Fruit fly (Drosophila melanogaster) whole organism, prepupa: ENCODE results near the gene Nepl12.

Experiments used
- Blimp-1 ChIP-seq: fragments of 200-800 bp; sonication (Bioruptor generic); optimal IDR thresholded peaks from 3 replicates; lab custom pipeline; 2017; ENCODE audit warnings: missing biosample characterization, missing genetic modification characterization, mild to moderate bottlenecking, moderate library complexity, missing genetic modification reagents
- CG10631 ChIP-seq: fragments of 200-800 bp; sonication (Bioruptor generic); optimal IDR thresholded peaks from 2 replicates; lab custom pipeline; 2016; ENCODE audit warnings: missing biosample characterization, missing genetic modification characterization
- CG10669 ChIP-seq: fragments of 200-800 bp; sonication (Bioruptor generic); optimal IDR thresholded peaks from 3 replicates; lab custom pipeline; 2018; ENCODE audit warnings: missing biosample characterization, mild to moderate bottlenecking, missing genetic modification characterization, moderate library complexity
- CG11294 ChIP-seq: fragments of 200-800 bp; sonication (Bioruptor generic); IDR thresholded peaks from 2 replicates; pipeline ENCODE4 v1.3.6; 2022; ENCODE audit warnings: missing biosample characterization, missing genetic modification characterization
- CG11762 ChIP-seq: fragments of 200-800 bp; sonication (Bioruptor generic); optimal IDR thresholded peaks from 3 replicates; lab custom pipeline; 2016; ENCODE audit warnings: missing biosample characterization, missing genetic modification characterization; ENCODE audit not compliant: insufficient read depth
- CG11902 ChIP-seq: fragments of 200-800 bp; sonication (Bioruptor generic); optimal IDR thresholded peaks from 3 replicates; lab custom pipeline; 2016; ENCODE audit warnings: missing biosample characterization, missing genetic modification characterization
- CG15336 ChIP-seq: fragments of 200-800 bp; sonication (Bioruptor generic); IDR thresholded peaks from 2 replicates; pipeline ENCODE4 v1.3.6; 2022; ENCODE audit warnings: missing biosample characterization, missing genetic modification characterization
- CG1621 ChIP-seq: fragments of 200-800 bp; sonication (Bioruptor generic); optimal IDR thresholded peaks from 3 replicates; lab custom pipeline; 2018; ENCODE audit warnings: missing biosample characterization, mild to moderate bottlenecking, missing genetic modification characterization
- CG16779 ChIP-seq: fragments of 200-800 bp; sonication (Bioruptor generic); optimal IDR thresholded peaks from 3 replicates; lab custom pipeline; 2017; ENCODE audit warnings: missing biosample characterization, mild to moderate bottlenecking, missing genetic modification characterization
- CG3032 ChIP-seq: fragments of 200-800 bp; optimal IDR thresholded peaks from 2 replicates; lab custom pipeline; 2019; ENCODE audit warnings: missing biosample characterization, mild to moderate bottlenecking, missing genetic modification characterization, moderate library complexity
- CG31627 ChIP-seq: fragments of 200-800 bp; sonication (Bioruptor generic); optimal IDR thresholded peaks from 3 replicates; lab custom pipeline; 2016; ENCODE audit warnings: missing biosample characterization, missing genetic modification characterization
- CG32006 ChIP-seq: fragments of 200-800 bp; sonication (Bioruptor generic); optimal IDR thresholded peaks from 3 replicates; lab custom pipeline; 2017; ENCODE audit warnings: missing biosample characterization, mild to moderate bottlenecking, missing genetic modification characterization
- CG34406 ChIP-seq: fragments of 200-800 bp; sonication (Bioruptor generic); optimal IDR thresholded peaks from 3 replicates; lab custom pipeline; 2016; ENCODE audit warnings: missing biosample characterization, missing genetic modification characterization
- CG3919 ChIP-seq: fragments of 200-800 bp; sonication (Bioruptor generic); optimal IDR thresholded peaks from 3 replicates; lab custom pipeline; 2016; ENCODE audit warnings: missing biosample characterization, missing genetic modification characterization
- CG6163 ChIP-seq: fragments of 200-800 bp; sonication (Bioruptor generic); IDR thresholded peaks from 3 replicates; pipeline ENCODE4 v1.3.6; 2022; ENCODE audit warnings: missing biosample characterization, missing genetic modification characterization
- CG6276 ChIP-seq: fragments of 200-800 bp; sonication (Bioruptor generic); optimal IDR thresholded peaks from 2 replicates; lab custom pipeline; 2017; ENCODE audit warnings: missing biosample characterization, mild to moderate bottlenecking, missing genetic modification characterization
- CG6792 ChIP-seq: fragments of 200-800 bp; sonication (Bioruptor generic); optimal IDR thresholded peaks from 3 replicates; lab custom pipeline; 2016; ENCODE audit warnings: missing biosample characterization, missing genetic modification characterization
- CG6808 ChIP-seq: fragments of 200-800 bp; sonication (Bioruptor generic); optimal IDR thresholded peaks from 3 replicates; lab custom pipeline; 2017; ENCODE audit warnings: missing biosample characterization, missing genetic modification characterization, mild to moderate bottlenecking, moderate library complexity, missing genetic modification reagents
- CG6854 ChIP-seq: fragments of 200-800 bp; sonication (Bioruptor generic); optimal IDR thresholded peaks from 2 replicates; lab custom pipeline; 2017; ENCODE audit warnings: missing biosample characterization, mild to moderate bottlenecking, missing genetic modification characterization
- CG7368 ChIP-seq: fragments of 200-800 bp; sonication (Bioruptor generic); optimal IDR thresholded peaks from 3 replicates; lab custom pipeline; 2016; ENCODE audit warnings: missing biosample characterization, missing genetic modification characterization
- CG8119 ChIP-seq: fragments of 200-800 bp; sonication (Bioruptor generic); IDR thresholded peaks from 3 replicates; pipeline ENCODE4 v1.3.6; 2022; ENCODE audit warnings: missing biosample characterization, missing genetic modification characterization
- CG8632 ChIP-seq: fragments of 200-800 bp; sonication (Bioruptor generic); optimal IDR thresholded peaks from 3 replicates; lab custom pipeline; 2016; ENCODE audit warnings: missing biosample characterization, missing genetic modification characterization
- Eip78C ChIP-seq: fragments of 200-800 bp; sonication (Bioruptor generic); peaks from one replicate; lab custom pipeline; 2016; ENCODE audit warnings: missing biosample characterization, missing genetic modification characterization
- Eip93F ChIP-seq: fragments of 200-800 bp; sonication (Bioruptor generic); optimal IDR thresholded peaks from 2 replicates; lab custom pipeline; 2016; ENCODE audit warnings: missing biosample characterization, mild to moderate bottlenecking, missing genetic modification characterization
- Ets21C ChIP-seq: fragments of 200-800 bp; sonication (Bioruptor generic); optimal IDR thresholded peaks from 3 replicates; lab custom pipeline; 2016; ENCODE audit warnings: missing biosample characterization, missing genetic modification characterization
- Ets96B ChIP-seq: fragments of 200-800 bp; optimal IDR thresholded peaks from 2 replicates; lab custom pipeline; 2019; ENCODE audit warnings: missing biosample characterization, mild to moderate bottlenecking, missing genetic modification characterization, moderate library complexity
- Gug ChIP-seq: fragments of 200-800 bp; sonication (Bioruptor generic); IDR thresholded peaks from 2 replicates; pipeline ENCODE4 v1.3.6; 2022; ENCODE audit warnings: missing biosample characterization, missing genetic modification characterization
- Hr38 ChIP-seq: sonication (Bioruptor generic); optimal IDR thresholded peaks from 2 replicates; lab custom pipeline; 2016; ENCODE audit warnings: missing biosample characterization, missing genetic modification characterization
- Hr39 ChIP-seq: fragments of 200-800 bp; sonication (Bioruptor generic); optimal IDR thresholded peaks from 2 replicates; lab custom pipeline; 2016; ENCODE audit warnings: missing biosample characterization, missing genetic modification characterization
- Lpt ChIP-seq: fragments of 200-800 bp; sonication (Bioruptor generic); optimal IDR thresholded peaks from 3 replicates; lab custom pipeline; 2016; ENCODE audit warnings: missing biosample characterization, missing genetic modification characterization
- Met ChIP-seq: fragments of 200-800 bp; sonication (Bioruptor generic); optimal IDR thresholded peaks from 3 replicates; lab custom pipeline; 2016; ENCODE audit warnings: missing biosample characterization, missing genetic modification characterization
- OdsH ChIP-seq: fragments of 200-800 bp; sonication (Bioruptor generic); optimal IDR thresholded peaks from 3 replicates; lab custom pipeline; 2016; ENCODE audit warnings: missing biosample characterization, missing genetic modification characterization
- Smox ChIP-seq: fragments of 200-800 bp; sonication (Bioruptor generic); optimal IDR thresholded peaks from 3 replicates; lab custom pipeline; 2016; ENCODE audit warnings: missing biosample characterization, missing genetic modification characterization
- Sox102F ChIP-seq: fragments of 200-800 bp; sonication (Bioruptor generic); optimal IDR thresholded peaks from 2 replicates; lab custom pipeline; 2016; ENCODE audit warnings: missing biosample characterization, mild to moderate bottlenecking, missing genetic modification characterization
- Sox14 ChIP-seq: fragments of 200-800 bp; sonication (Bioruptor generic); optimal IDR thresholded peaks from 3 replicates; lab custom pipeline; 2016; ENCODE audit warnings: missing biosample characterization, missing genetic modification characterization
- Sox15 ChIP-seq: fragments of 200-800 bp; sonication (Bioruptor generic); optimal IDR thresholded peaks from 3 replicates; lab custom pipeline; 2016; ENCODE audit warnings: missing biosample characterization, missing genetic modification characterization
- achi ChIP-seq: fragments of 200-800 bp; sonication (Bioruptor generic); optimal IDR thresholded peaks from 3 replicates; lab custom pipeline; 2016; ENCODE audit warnings: missing biosample characterization, missing genetic modification characterization
- cyc ChIP-seq: fragments of 200-800 bp; sonication (Bioruptor generic); optimal IDR thresholded peaks from 3 replicates; lab custom pipeline; 2016; ENCODE audit warnings: missing biosample characterization, missing genetic modification characterization
- dac ChIP-seq: fragments of 200-800 bp; sonication (Bioruptor generic); optimal IDR thresholded peaks from 2 replicates; lab custom pipeline; 2017; ENCODE audit warnings: missing biosample characterization, mild to moderate bottlenecking, missing genetic modification characterization
- dsx ChIP-seq: fragments of 200-800 bp; optimal IDR thresholded peaks from 3 replicates; lab custom pipeline; 2019; ENCODE audit warnings: missing biosample characterization, mild to moderate bottlenecking, missing genetic modification characterization, moderate library complexity; ENCODE audit not compliant: poor library complexity, severe bottlenecking
- esn ChIP-seq: fragments of 200-800 bp; sonication (Bioruptor generic); optimal IDR thresholded peaks from 2 replicates; lab custom pipeline; 2016; ENCODE audit warnings: missing biosample characterization, mild to moderate bottlenecking, missing genetic modification characterization, moderate library complexity
- fd59A ChIP-seq: fragments of 200-800 bp; sonication (Bioruptor generic); optimal IDR thresholded peaks from 2 replicates; lab custom pipeline; 2017; ENCODE audit warnings: missing biosample characterization, mild to moderate bottlenecking, missing genetic modification characterization, missing genetic modification reagents
- fd85E ChIP-seq: fragments of 200-800 bp; sonication (Bioruptor generic); optimal IDR thresholded peaks from 3 replicates; lab custom pipeline; 2016; ENCODE audit warnings: missing biosample characterization, missing genetic modification characterization
- fkh ChIP-seq: fragments of 200-800 bp; sonication (Bioruptor generic); optimal IDR thresholded peaks from 3 replicates; lab custom pipeline; 2017; ENCODE audit warnings: missing biosample characterization, mild to moderate bottlenecking, missing genetic modification characterization, moderate library complexity
- lz ChIP-seq: fragments of 200-800 bp; sonication (Bioruptor generic); optimal IDR thresholded peaks from 3 replicates; lab custom pipeline; 2016; ENCODE audit warnings: missing biosample characterization, missing genetic modification characterization
- net ChIP-seq: fragments of 200-800 bp; sonication (Bioruptor generic); optimal IDR thresholded peaks from 3 replicates; lab custom pipeline; 2016; ENCODE audit warnings: missing biosample characterization, missing genetic modification characterization
- pdm3 ChIP-seq: fragments of 200-800 bp; sonication (Bioruptor generic); optimal IDR thresholded peaks from 3 replicates; lab custom pipeline; 2016; ENCODE audit warnings: missing biosample characterization, missing genetic modification characterization
- salr ChIP-seq, 2 experiments: fragments of 200-800 bp; sonication (Bioruptor generic); optimal IDR thresholded peaks; 3 replicates each; lab custom pipeline; 2016 to 2018; ENCODE audit warnings: missing biosample characterization in 2 of 2, missing genetic modification characterization in 2 of 2, mild to moderate bottlenecking in 1 of 2
- spab ChIP-seq: fragments of 200-800 bp; sonication (Bioruptor generic); optimal IDR thresholded peaks from 2 replicates; lab custom pipeline; 2017; ENCODE audit warnings: missing biosample characterization, mild to moderate bottlenecking, missing genetic modification characterization, missing genetic modification reagents
- ss ChIP-seq, 2 experiments: fragments of 200-800 bp; sonication (Bioruptor generic); optimal IDR thresholded peaks; 2 replicates in 1 of 2; 3 replicates in 1 of 2; lab custom pipeline; 2017 to 2018; ENCODE audit warnings: mild to moderate bottlenecking in 2 of 2, missing biosample characterization in 2 of 2, missing genetic modification characterization in 2 of 2, moderate library complexity in 1 of 2
- svp ChIP-seq: fragments of 200-800 bp; sonication (Bioruptor generic); peaks from one replicate; lab custom pipeline; 2016; ENCODE audit warnings: missing biosample characterization, missing genetic modification characterization
- topi ChIP-seq: fragments of 200-800 bp; sonication (Bioruptor generic); optimal IDR thresholded peaks from 3 replicates; lab custom pipeline; 2016; ENCODE audit warnings: missing biosample characterization, missing genetic modification characterization
- vri ChIP-seq: fragments of 200-800 bp; sonication (Bioruptor generic); optimal IDR thresholded peaks from 3 replicates; lab custom pipeline; 2016; ENCODE audit warnings: missing biosample characterization, mild to moderate bottlenecking, missing genetic modification characterization

The Nepl12 gene

DNA sequence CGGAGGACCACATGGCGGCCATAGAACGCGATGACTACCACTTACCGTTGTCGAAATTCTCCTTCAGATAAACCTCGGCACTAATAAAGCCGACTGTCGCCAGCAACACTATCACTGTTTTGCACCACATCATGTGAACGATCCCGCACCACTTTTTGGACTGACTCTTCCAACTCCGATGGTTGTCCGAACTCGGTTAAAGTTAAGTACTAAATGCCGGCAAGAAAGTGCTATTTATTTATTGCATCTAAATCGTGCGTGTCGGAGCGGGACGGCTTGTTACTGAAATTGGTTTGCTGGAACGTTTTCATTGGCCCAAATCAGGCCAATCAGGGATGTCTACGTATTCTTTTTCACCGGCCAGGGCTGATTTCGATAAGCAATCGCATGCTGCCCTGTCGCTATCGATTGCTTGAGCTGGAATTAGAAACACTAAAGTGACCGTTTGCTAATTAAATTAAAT lies 44.7 kb upstream of the Nepl12 start, which contains the start of gene Calr:
Gene Calr, minus strand, starts transcription at position 219 of the 463 bp plus-strand sequence.
- TF ChIP-seq Hr38 (GFP tag; lab: Kevin White, UChicago) (no peak), CG6854 (peak; percentile 85), esn (GFP tag; lab: Kevin White, UChicago) (peak; percentile 47), CG8632 (GFP tag; lab: Kevin White, UChicago) (no peak), salr (GFP tag; optimal IDR thresholded peaks at IDR 0.05; lab: Kevin White, UChicago) (no peak), CG32006 (no peak), Sox102F (GFP tag; lab: Kevin White, UChicago) (no peak), CG6276 (GFP tag; lab: Kevin White, UChicago) (no peak), CG11902 (GFP tag; lab: Kevin White, UChicago) (no peak), svp (GFP tag; lab: Kevin White, UChicago) (peak; percentile 89), CG10631 (GFP tag; lab: Kevin White, UChicago) (no peak), CG7368 (GFP tag; lab: Kevin White, UChicago) (peak; percentile 2), pdm3 (GFP tag; lab: Kevin White, UChicago) (no peak), achi (GFP tag; lab: Kevin White, UChicago) (no peak), Blimp-1 (GFP tag; lab: Kevin White, UChicago) (no peak), cyc (no peak), fd85E (GFP tag; lab: Kevin White, UChicago) (no peak), Lpt (GFP tag; lab: Kevin White, UChicago) (no peak), CG1621 (tag; lab: Kevin White, UChicago) (no peak), fkh (GFP tag; lab: Kevin White, UChicago) (peak; percentile 84), CG8119 (no peak), CG6163 (GFP tag; lab: Robert Waterston, UW) (no peak), topi (GFP tag; lab: Kevin White, UChicago) (peak; percentile 33), Eip93F (GFP tag; lab: Kevin White, UChicago) (peak; percentile 50), Ets21C (GFP tag; lab: Kevin White, UChicago) (no peak), lz (no peak), Sox15 (GFP tag; lab: Kevin White, UChicago) (no peak), CG6792 (GFP tag; lab: Kevin White, UChicago) (no peak), dac (GFP tag; lab: Kevin White, UChicago) (no peak), spab (no peak), CG6808 (no peak), Eip78C (GFP tag; lab: Kevin White, UChicago) (peak; percentile 87), net (GFP tag; lab: Kevin White, UChicago) (no peak), Ets96B (no peak), CG11294 (GFP tag; lab: Robert Waterston, UW) (no peak), Gug (GFP tag; lab: Robert Waterston, UW) (no peak), CG11762 (no peak), dsx (GFP tag; lab: Kevin White, UChicago) (no peak), Hr39 (GFP tag; lab: Kevin White, UChicago) (no peak), Smox (GFP tag; lab: Kevin White, UChicago) (no peak), CG16779 (no peak), OdsH (GFP tag; lab: Kevin White, UChicago) (no peak), ss (GFP tag; optimal IDR thresholded peaks at IDR 0.05; lab: Kevin White, UChicago) (no peak), vri (GFP tag; lab: Kevin White, UChicago) (peak; percentile 60), CG3919 (GFP tag; lab: Kevin White, UChicago) (no peak), CG34406 (GFP tag; lab: Kevin White, UChicago) (no peak), Met (GFP tag; lab: Kevin White, UChicago) (no peak), CG3032 (tag; lab: Kevin White, UChicago) (peak; percentile 4), CG15336 (GFP tag; lab: Robert Waterston, UW) (no peak), Sox14 (GFP tag; lab: Kevin White, UChicago) (no peak), CG10669 (no peak), CG31627 (GFP tag; lab: Kevin White, UChicago) (no peak), fd59A (no peak)
